Worm (Caenorhabditis elegans) whole organism, midembryonic: ENCODE measurements around the gene gpx-3.
A peak's percentile ranks its signal among the peaks of the same experiment; 100 is the strongest.

Source experiments
- T22C8.4 ChIP-seq: fragments of 200-800 bp; sonication (Bioruptor generic); IDR thresholded peaks from 2 replicates; pipeline ENCODE4 v1.3.6; 2022; ENCODE audit warnings: missing genetic modification characterization, missing compliant biosample characterization
- cog-1 ChIP-seq: sonication (generic microtip); optimal IDR thresholded peaks from 2 replicates; lab custom pipeline; 2016; ENCODE audit warnings: missing genetic modification characterization, missing compliant biosample characterization
- flt-1 ChIP-seq: fragments of 200-800 bp; sonication (Bioruptor generic); IDR thresholded peaks from 2 replicates; pipeline ENCODE4 v1.3.6; 2022; ENCODE audit warnings: missing genetic modification characterization, missing compliant biosample characterization
- klf-2 ChIP-seq: fragments of 200-800 bp; sonication (Bioruptor generic); conservative IDR thresholded peaks from 2 replicates; pipeline ENCODE4 v1.3.6; 2022; ENCODE audit warnings: missing genetic modification reagents, missing genetic modification characterization, missing compliant biosample characterization
- med-1 ChIP-seq: sonication (generic microtip); optimal IDR thresholded peaks from 2 replicates; lab custom pipeline; 2017; ENCODE audit warnings: missing genetic modification characterization, mild to moderate bottlenecking, missing compliant biosample characterization, antibody characterized with exemption, missing genetic modification reagents; ENCODE audit not compliant: insufficient read depth
- ref-1 ChIP-seq: fragments of 200-800 bp; sonication (Bioruptor generic); conservative IDR thresholded peaks from 2 replicates; pipeline ENCODE4 v1.3.6; 2022; ENCODE audit warnings: missing genetic modification reagents, missing genetic modification characterization, missing compliant biosample characterization
- tab-1 ChIP-seq: fragments of 200-800 bp; sonication (Bioruptor generic); IDR thresholded peaks from 2 replicates; pipeline ENCODE4 v1.3.6; 2022; ENCODE audit warnings: missing genetic modification characterization, missing compliant biosample characterization
- ztf-23 ChIP-seq: fragments of 200-800 bp; sonication (Bioruptor generic); IDR thresholded peaks from 2 replicates; pipeline ENCODE4 v1.3.6; 2022; ENCODE audit warnings: missing genetic modification reagents, missing genetic modification characterization, missing compliant biosample characterization
- ztf-29 ChIP-seq: fragments of 200-800 bp; sonication (Bioruptor generic); IDR thresholded peaks from 2 replicates; pipeline ENCODE4 v1.3.6; 2022; ENCODE audit warnings: missing genetic modification reagents, missing genetic modification characterization, missing compliant biosample characterization

Gene gpx-3

DNA sequence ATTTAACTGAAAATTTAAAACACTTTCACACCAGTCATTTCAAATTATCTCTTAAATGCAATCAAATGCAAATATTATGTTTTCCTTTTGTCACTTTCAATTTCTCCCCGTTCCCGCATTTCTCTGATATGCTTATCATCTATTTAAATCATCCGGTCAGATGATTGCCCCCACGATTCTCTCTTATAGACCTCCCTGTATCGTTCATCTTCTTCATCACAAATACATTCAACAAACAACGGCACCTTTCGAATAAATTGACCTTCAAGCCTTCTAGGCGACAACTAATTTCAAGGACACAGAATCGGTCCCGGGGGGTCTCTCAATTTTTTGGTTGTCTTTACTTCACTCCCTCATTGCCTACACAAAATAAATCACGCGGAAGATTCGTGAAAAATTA, 38.9 kb upstream of the gpx-3 start:
- TF ChIP-seq flt-1 (no peak), tab-1 (GFP tag; lab: Robert Waterston, UW) (no peak), ztf-23 (GFP tag; lab: Robert Waterston, UW) (no peak), T22C8.4 (GFP tag; lab: Robert Waterston, UW) (no peak), cog-1 (tag; lab: Kevin White, UChicago) (no peak), ztf-29 (GFP tag; lab: Robert Waterston, UW) (no peak), med-1 (GFP tag; lab: Kevin White, UChicago) (no peak), ref-1 (GFP tag; lab: Robert Waterston, UW) (no peak), klf-2 (GFP tag; lab: Robert Waterston, UW) (no peak)

DNA sequence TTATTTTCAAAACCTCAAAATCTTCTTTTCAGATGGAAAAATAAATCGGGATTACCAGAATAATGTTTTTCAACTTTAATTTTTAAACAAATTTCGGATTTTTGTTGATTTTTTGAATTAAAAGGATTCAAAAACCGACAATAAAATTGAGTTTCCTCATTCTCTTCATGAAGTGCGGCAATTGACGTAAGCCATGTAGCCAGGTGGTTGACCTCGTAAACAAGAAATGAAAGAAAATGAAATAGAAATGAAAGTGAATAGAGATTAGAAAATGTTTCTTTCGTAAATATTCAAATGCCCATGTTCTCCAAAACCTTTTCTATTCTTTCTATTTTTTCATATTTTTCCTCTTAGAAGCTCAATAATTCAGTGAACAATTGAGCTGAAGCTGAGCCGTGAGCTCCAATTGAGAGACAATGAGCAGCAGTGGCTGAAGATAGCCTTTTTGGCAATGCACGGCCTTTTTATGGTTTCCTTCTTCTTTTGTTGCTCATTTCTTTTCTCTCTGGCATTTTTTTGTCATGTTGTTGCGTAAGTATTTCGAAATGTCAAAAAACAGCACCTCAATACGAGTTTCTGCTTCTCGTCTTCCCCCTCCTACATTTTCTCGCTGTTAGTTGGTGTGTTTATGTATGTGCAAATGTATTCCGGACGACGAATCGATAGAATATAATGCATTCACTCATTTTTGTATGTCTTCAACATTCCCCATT, 37.9 kb upstream of the gpx-3 start:
- no peak for TF ChIP-seq flt-1
- no peak for TF ChIP-seq ztf-29 (GFP tag; lab: Robert Waterston, UW)
- no peak for TF ChIP-seq ztf-23 (GFP tag; lab: Robert Waterston, UW)
- TF ChIP-seq klf-2 (GFP tag; lab: Robert Waterston, UW), result no peak
- no peak for TF ChIP-seq tab-1 (GFP tag; lab: Robert Waterston, UW)
- no peak for TF ChIP-seq ref-1 (GFP tag; lab: Robert Waterston, UW)
- no peak for TF ChIP-seq med-1 (GFP tag; lab: Kevin White, UChicago)
- TF ChIP-seq cog-1 (tag; lab: Kevin White, UChicago), result no peak
- TF ChIP-seq T22C8.4 (GFP tag; lab: Robert Waterston, UW), result no peak

DNA sequence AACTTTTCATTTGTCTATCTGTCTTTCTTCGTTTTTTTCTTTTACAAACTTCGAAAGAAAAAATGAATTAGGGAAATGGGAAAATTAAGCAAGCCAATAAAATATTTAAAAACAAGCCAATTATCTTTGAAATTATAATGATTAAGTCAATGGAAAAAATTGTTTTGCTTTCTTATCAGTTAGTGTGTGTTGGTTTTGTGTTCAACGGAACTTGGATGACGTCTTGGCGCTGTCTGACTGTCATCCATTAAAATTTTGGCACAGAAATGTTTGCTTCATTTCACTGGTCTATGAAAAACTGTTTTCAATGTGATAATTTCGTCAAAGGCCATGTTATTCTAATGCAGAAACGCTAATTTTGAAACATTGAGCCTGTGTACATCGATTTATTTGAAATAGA, 37.2 kb upstream of the gpx-3 start:
- no peak for TF ChIP-seq ztf-29 (GFP tag; lab: Robert Waterston, UW)

DNA sequence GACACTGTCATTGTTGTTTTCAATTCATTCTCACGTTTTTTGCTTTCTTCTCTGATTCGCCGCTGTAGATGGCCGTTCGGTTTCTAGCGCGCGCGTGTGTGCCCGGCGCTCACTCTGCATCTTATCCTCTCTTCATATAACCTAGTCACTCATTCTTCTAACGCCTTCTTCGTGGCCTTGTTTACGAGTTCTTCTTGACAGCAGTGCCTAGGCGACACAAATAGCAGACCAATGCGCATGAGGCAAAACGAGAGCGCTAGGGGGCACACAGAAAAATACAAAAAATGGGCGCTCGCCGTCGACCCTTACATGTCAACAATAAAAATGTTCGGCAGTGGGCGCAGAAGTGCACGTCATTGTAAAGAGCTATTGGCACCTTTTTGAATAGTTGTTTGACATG, 36.6 kb upstream of the gpx-3 start:
- no peak for TF ChIP-seq klf-2 (GFP tag; lab: Robert Waterston, UW)

DNA sequence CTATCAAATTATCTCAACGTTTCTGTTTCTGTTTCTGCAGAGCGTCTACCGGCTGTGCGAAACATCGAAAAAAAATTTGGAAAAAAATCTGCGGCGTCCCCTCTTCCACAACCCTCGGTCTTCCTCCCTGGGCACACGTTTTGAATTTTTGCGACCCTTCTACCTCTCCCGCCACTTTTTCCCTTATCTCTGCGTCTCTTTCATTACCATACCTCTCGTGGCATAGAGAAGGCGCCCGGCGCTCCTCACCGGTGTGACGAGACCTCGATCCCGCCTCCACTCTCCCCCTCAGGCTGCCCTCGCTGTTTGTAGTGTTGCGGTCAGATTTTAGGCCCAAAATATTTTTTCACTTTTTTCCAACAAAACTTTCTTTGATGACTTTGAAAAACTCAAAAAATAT, 35.3 kb upstream of the gpx-3 start:
- TF ChIP-seq flt-1 (0 out of 2 replicates have a peak, but pooled peaks have one; percentile 20), med-1 (GFP tag; lab: Kevin White, UChicago) (no peak)

DNA sequence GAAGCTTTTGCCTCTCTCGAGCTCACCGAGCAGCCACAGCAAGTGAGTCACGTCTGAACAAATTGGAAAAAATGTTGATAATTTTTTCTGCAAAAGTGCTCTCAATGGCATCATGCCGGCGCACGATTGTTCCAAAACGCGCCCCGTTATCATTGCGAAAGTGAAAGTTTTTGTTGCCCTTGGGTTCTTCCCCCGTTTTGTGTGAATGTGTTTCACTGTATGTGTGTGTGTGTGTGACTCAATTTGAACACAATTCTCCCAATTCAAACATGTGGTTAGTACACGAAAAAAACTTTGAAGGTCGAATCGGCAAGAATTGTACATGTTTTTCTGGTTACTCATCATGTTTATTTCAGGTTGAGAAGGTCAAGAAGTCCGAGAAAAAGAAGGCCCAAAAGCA, 34.6 kb upstream of the gpx-3 start:
- TF ChIP-seq T22C8.4 (GFP tag; lab: Robert Waterston, UW) (no peak), ref-1 (GFP tag; lab: Robert Waterston, UW) (no peak), klf-2 (GFP tag; lab: Robert Waterston, UW) (no peak), med-1 (GFP tag; lab: Kevin White, UChicago) (no peak), tab-1 (GFP tag; lab: Robert Waterston, UW) (no peak), cog-1 (tag; lab: Kevin White, UChicago) (no peak), ztf-23 (GFP tag; lab: Robert Waterston, UW) (no peak), ztf-29 (GFP tag; lab: Robert Waterston, UW) (no peak), flt-1 (no peak)

DNA sequence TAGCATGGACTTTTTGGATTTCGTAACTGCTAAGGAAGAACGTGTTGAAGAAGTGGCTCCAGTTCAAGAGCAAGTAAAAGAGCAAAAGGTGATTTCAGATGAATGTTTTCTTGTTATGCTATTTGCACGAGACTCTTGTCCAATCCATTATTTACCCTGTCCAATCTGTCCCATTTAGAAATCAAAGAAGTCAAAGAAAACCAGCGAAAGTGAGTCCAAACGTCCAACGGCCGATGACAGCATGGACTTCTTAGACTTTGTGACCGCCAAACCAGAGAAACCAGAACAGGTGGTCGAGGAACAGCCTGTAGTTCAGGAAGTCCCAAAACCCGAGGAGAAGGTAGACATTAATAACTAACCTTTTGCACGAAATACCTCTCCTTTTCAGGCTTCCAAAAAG, 32.5 kb upstream of the gpx-3 start:
- no peak for TF ChIP-seq tab-1 (GFP tag; lab: Robert Waterston, UW)
- TF ChIP-seq cog-1 (tag; lab: Kevin White, UChicago), result no peak
- TF ChIP-seq ztf-23 (GFP tag; lab: Robert Waterston, UW), result no peak
- no peak for TF ChIP-seq klf-2 (GFP tag; lab: Robert Waterston, UW)
- TF ChIP-seq T22C8.4 (GFP tag; lab: Robert Waterston, UW), result no peak

DNA sequence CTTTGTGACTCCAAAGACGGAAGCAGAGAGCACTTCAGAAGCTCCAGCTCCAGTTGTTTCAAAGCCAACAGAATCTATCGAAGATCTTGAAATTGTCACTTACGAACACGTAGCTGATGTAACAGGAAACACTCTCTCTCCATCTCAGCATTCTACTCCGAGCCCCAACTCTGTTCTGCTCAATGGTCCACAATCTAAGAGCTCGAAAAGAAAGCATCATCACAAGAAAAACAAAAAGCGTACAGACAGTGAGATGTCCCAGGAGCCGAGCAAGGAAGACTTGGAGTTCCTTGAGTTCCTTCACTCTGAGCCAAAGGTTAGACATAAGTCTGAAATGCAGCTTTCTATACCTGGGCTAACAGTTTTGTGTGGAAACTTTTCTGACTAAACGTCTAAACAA, 31.7 kb upstream of the gpx-3 start:
- no peak for TF ChIP-seq ztf-23 (GFP tag; lab: Robert Waterston, UW)
- no peak for TF ChIP-seq klf-2 (GFP tag; lab: Robert Waterston, UW)
- TF ChIP-seq flt-1, result no peak
- TF ChIP-seq med-1 (GFP tag; lab: Kevin White, UChicago), result no peak

DNA sequence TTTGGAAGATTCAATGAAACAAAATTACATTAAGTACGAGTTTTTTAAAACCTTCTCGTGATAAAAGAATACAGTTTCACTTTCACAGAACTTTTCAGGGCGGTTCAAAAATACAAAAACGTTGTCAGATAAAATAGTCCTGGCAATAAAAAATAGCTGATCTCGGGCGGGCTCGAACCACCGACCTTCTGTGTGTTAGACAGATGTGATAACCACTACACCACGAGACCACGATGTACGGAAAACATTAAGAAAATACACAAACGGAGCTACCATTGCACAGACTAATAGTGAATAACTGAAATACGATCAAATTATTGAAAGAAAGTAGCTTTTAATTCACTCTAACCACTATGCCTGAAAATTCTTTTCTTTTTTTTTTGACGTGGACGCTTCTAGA, 26.8 kb upstream of the gpx-3 start:
- TF ChIP-seq flt-1 (0 out of 2 replicates have a peak, but pooled peaks have one; percentile 36), tab-1 (GFP tag; lab: Robert Waterston, UW) (peak; percentile 30; the same call in 1 of the 2 replicates), ztf-23 (GFP tag; lab: Robert Waterston, UW) (no peak)

DNA sequence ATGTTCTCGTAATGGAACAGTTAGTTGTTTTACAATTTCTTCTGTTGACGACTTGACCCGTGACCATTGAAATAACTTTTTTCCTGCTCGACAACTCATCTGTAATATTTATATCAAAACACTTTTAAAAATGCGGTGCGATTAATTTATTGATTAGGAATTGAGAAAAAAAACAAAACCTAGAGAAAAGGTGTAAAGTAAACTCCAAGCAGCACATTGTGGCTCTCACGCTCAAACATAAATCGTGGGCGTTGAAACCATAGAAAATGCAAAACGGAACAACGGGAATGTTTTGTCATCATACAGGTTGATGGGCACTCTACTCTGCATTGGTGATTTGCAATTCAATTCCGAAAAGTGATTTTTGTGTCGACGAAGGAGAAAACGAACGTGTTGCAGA, 21.9 kb upstream of the gpx-3 start, which contains the start of gene moc-5:
moc-5 (minus strand) TSS at position 101 of the 400 bp plus-strand sequence.
- TF ChIP-seq cog-1 (tag; lab: Kevin White, UChicago), result no peak
- TF ChIP-seq T22C8.4 (GFP tag; lab: Robert Waterston, UW), result no peak
- TF ChIP-seq ref-1 (GFP tag; lab: Robert Waterston, UW), result no peak
- no peak for TF ChIP-seq tab-1 (GFP tag; lab: Robert Waterston, UW)
- TF ChIP-seq med-1 (GFP tag; lab: Kevin White, UChicago), result no peak
- no peak for TF ChIP-seq flt-1
- TF ChIP-seq klf-2 (GFP tag; lab: Robert Waterston, UW), result no peak
- TF ChIP-seq ztf-29 (GFP tag; lab: Robert Waterston, UW), result no peak
- TF ChIP-seq ztf-23 (GFP tag; lab: Robert Waterston, UW), result no peak
